Worm (Caenorhabditis elegans) whole organism, late embryonic: Measurements from ENCODE around the gene srh-1.
"Not testable (repeated sequence)": the region's sequence is repeated elsewhere in the genome, so short reads cannot be mapped to it uniquely, and the experiment has no call there.

ENCODE experiments used
- C08G9.2 ChIP-seq: sonication (generic microtip); optimal IDR thresholded peaks from 2 replicates; lab custom pipeline; 2016; ENCODE audit warnings: mild to moderate bottlenecking, missing genetic modification characterization, moderate library complexity, missing compliant biosample characterization
- C38D4.7 ChIP-seq: fragments of 200-800 bp; sonication (Bioruptor generic); optimal IDR thresholded peaks from 2 replicates; lab custom pipeline; 2018; ENCODE audit warnings: mild to moderate bottlenecking, missing genetic modification characterization, moderate library complexity, missing compliant biosample characterization
- F13H6.1 ChIP-seq: sonication (generic microtip); optimal IDR thresholded peaks from 2 replicates; lab custom pipeline; 2016; ENCODE audit warnings: missing genetic modification characterization, missing compliant biosample characterization
- K02D7.2 ChIP-seq: sonication (generic microtip); optimal IDR thresholded peaks from 2 replicates; lab custom pipeline; 2017; ENCODE audit warnings: mild to moderate bottlenecking, missing genetic modification characterization, missing compliant biosample characterization
- T23F11.4 ChIP-seq: fragments of 200-800 bp; sonication (Bioruptor generic); optimal IDR thresholded peaks from 2 replicates; lab custom pipeline; 2018; ENCODE audit warnings: mild to moderate bottlenecking, missing genetic modification characterization, missing compliant biosample characterization
- ahr-1 ChIP-seq: sonication (generic microtip); optimal IDR thresholded peaks from 2 replicates; lab custom pipeline; 2016; ENCODE audit warnings: missing genetic modification characterization, missing compliant biosample characterization
- ama-1 ChIP-seq: fragments of 150-350 bp; optimal IDR thresholded peaks from 2 replicates; lab custom pipeline; 2014
- ceh-14 ChIP-seq: sonication (generic microtip); optimal IDR thresholded peaks from 2 replicates; lab custom pipeline; 2016; ENCODE audit warnings: missing genotype, missing genetic modification characterization, missing compliant biosample characterization
- ceh-19 ChIP-seq: fragments of 200-800 bp; sonication (Bioruptor generic); optimal IDR thresholded peaks from 2 replicates; lab custom pipeline; 2018; ENCODE audit warnings: mild to moderate bottlenecking, missing genetic modification characterization, missing compliant biosample characterization
- ceh-24 ChIP-seq: sonication (generic microtip); optimal IDR thresholded peaks from 2 replicates; lab custom pipeline; 2016; ENCODE audit warnings: mild to moderate bottlenecking, missing genetic modification characterization, missing compliant biosample characterization
- ceh-30 ChIP-seq: fragments of 150-350 bp; optimal IDR thresholded peaks from 2 replicates; lab custom pipeline; 2014; ENCODE audit warnings: missing biosample characterization, missing genetic modification characterization
- ceh-31 ChIP-seq: sonication (generic microtip); optimal IDR thresholded peaks from 2 replicates; lab custom pipeline; 2016; ENCODE audit warnings: missing genetic modification characterization, missing compliant biosample characterization
- ceh-45 ChIP-seq: fragments of 200-800 bp; sonication (Bioruptor generic); IDR thresholded peaks from 2 replicates; pipeline ENCODE4 v1.3.6; 2022; ENCODE audit warnings: missing genetic modification reagents, missing genetic modification characterization, missing compliant biosample characterization
- ceh-9 ChIP-seq: sonication (generic microtip); optimal IDR thresholded peaks from 2 replicates; lab custom pipeline; 2016; ENCODE audit warnings: mild to moderate bottlenecking, missing genetic modification characterization, inconsistent platforms, missing compliant biosample characterization
- che-1 ChIP-seq: sonication (generic microtip); optimal IDR thresholded peaks from 2 replicates; lab custom pipeline; 2016; ENCODE audit warnings: mild to moderate bottlenecking, missing genetic modification characterization, missing compliant biosample characterization
- dve-1 ChIP-seq: sonication (generic microtip); optimal IDR thresholded peaks from 2 replicates; lab custom pipeline; 2017; ENCODE audit warnings: antibody characterized with exemption, mild to moderate bottlenecking, missing genetic modification characterization, missing compliant biosample characterization
- elt-2 ChIP-seq: sonication (generic microtip); optimal IDR thresholded peaks from 2 replicates; lab custom pipeline; 2016; ENCODE audit warnings: missing genetic modification reagents, missing genetic modification characterization, missing compliant biosample characterization
- ets-4 ChIP-seq: sonication (generic microtip); optimal IDR thresholded peaks from 2 replicates; lab custom pipeline; 2016; ENCODE audit warnings: missing genetic modification characterization, missing compliant biosample characterization
- eyg-1 ChIP-seq: sonication (generic microtip); optimal IDR thresholded peaks from 2 replicates; lab custom pipeline; 2016; ENCODE audit warnings: missing genotype, missing genetic modification characterization, missing compliant biosample characterization
- fax-1 ChIP-seq: sonication (generic microtip); optimal IDR thresholded peaks from 2 replicates; lab custom pipeline; 2016; ENCODE audit warnings: missing genotype, missing genetic modification characterization, missing compliant biosample characterization
- lim-6 ChIP-seq: sonication (generic microtip); optimal IDR thresholded peaks from 2 replicates; lab custom pipeline; 2016; ENCODE audit warnings: missing genetic modification characterization, missing compliant biosample characterization
- madf-2 ChIP-seq: sonication (generic microtip); optimal IDR thresholded peaks from 2 replicates; lab custom pipeline; 2017; ENCODE audit warnings: missing genetic modification characterization, missing compliant biosample characterization
- nhr-11 ChIP-seq: fragments of 150-350 bp; optimal IDR thresholded peaks from 2 replicates; lab custom pipeline; 2014; ENCODE audit warnings: missing biosample characterization, missing genetic modification characterization
- npax-4 ChIP-seq: sonication (generic microtip); optimal IDR thresholded peaks from 2 replicates; lab custom pipeline; 2016; ENCODE audit warnings: missing genetic modification characterization, missing compliant biosample characterization
- odd-2 ChIP-seq: sonication (generic microtip); optimal IDR thresholded peaks from 2 replicates; lab custom pipeline; 2017; ENCODE audit warnings: antibody characterized with exemption, mild to moderate bottlenecking, missing genetic modification characterization, missing compliant biosample characterization
- pag-3 ChIP-seq: sonication (generic microtip); optimal IDR thresholded peaks from 2 replicates; lab custom pipeline; 2016; ENCODE audit warnings: missing compliant biosample characterization, missing genetic modification characterization, borderline replicate concordance
- pax-1 ChIP-seq: fragments of 150-350 bp; optimal IDR thresholded peaks from 2 replicates; lab custom pipeline; 2014; ENCODE audit warnings: missing biosample characterization, missing genetic modification characterization
- pha-4 ChIP-seq: fragments of 150-350 bp; optimal IDR thresholded peaks from 2 replicates; lab custom pipeline; 2018; ENCODE audit warnings: missing biosample characterization, missing genetic modification reagents, missing genetic modification characterization
- pros-1 ChIP-seq: fragments of 150-350 bp; optimal IDR thresholded peaks from 2 replicates; lab custom pipeline; 2014; ENCODE audit warnings: missing biosample characterization, missing genetic modification reagents, missing genetic modification characterization
- rnt-1 ChIP-seq: sonication (generic microtip); optimal IDR thresholded peaks from 2 replicates; lab custom pipeline; 2016; ENCODE audit warnings: missing genetic modification characterization, missing compliant biosample characterization
- sdc-2 ChIP-seq: sonication (generic microtip); optimal IDR thresholded peaks from 2 replicates; lab custom pipeline; 2016; ENCODE audit warnings: missing genotype, missing genetic modification characterization, missing compliant biosample characterization
- sox-4 ChIP-seq: sonication (generic microtip); optimal IDR thresholded peaks from 2 replicates; lab custom pipeline; 2017; ENCODE audit warnings: mild to moderate bottlenecking, missing genetic modification characterization, inconsistent platforms, missing compliant biosample characterization
- tbx-2 ChIP-seq: sonication (generic microtip); optimal IDR thresholded peaks from 2 replicates; lab custom pipeline; 2016; ENCODE audit warnings: missing genetic modification characterization, missing compliant biosample characterization
- tbx-7 ChIP-seq: sonication (generic microtip); optimal IDR thresholded peaks from 2 replicates; lab custom pipeline; 2016; ENCODE audit warnings: missing genotype, missing genetic modification characterization, missing compliant biosample characterization
- unc-3 ChIP-seq, 2 experiments: fragments of 200-800 bp in 1 of 2; sonication (Bioruptor generic) in 1 of 2; sonication (generic microtip) in 1 of 2; conservative IDR thresholded peaks in 1 of 2; optimal IDR thresholded peaks in 1 of 2; 2 replicates each; pipeline versions ENCODE4 v1.3.6 to Lab custom; 2016 to 2022; ENCODE audit warnings: missing compliant biosample characterization in 2 of 2, missing genetic modification characterization in 2 of 2, missing genetic modification reagents in 1 of 2
- unc-42 ChIP-seq: sonication (generic microtip); optimal IDR thresholded peaks from 2 replicates; lab custom pipeline; 2016; ENCODE audit warnings: missing genotype, missing genetic modification characterization, missing compliant biosample characterization
- unc-55 ChIP-seq: sonication (generic microtip); optimal IDR thresholded peaks from 2 replicates; lab custom pipeline; 2017; ENCODE audit warnings: missing biosample characterization, missing genetic modification reagents, missing genetic modification characterization

srh-1 gene

DNA sequence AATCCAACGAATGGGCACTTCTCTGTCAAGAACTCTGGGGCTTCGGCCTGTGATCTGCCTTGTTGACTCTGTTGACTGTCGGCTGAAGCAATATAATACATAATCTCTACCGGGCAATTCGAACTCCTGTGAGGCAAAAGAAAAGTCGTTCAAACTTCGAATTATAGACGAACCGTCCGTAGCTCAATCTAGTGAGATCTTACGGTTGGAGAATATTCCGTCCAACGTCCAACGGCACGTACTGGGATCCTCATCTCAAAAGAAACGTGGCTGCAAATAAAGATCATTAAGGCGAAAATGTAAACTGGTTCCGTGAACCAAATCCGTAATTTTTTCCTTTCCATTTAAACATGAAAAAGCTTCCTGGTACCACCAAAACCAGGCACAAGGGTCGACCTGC, 4.9 kb upstream of the srh-1 start, which contains the start of gene T11F9.14:
TSS of gene T11F9.14 (minus strand) at position 101 of the 400 bp plus-strand sequence.
- not testable (repeated sequence) for TF ChIP-seq lim-6 (tag; lab: Kevin White, UChicago); odd-2 (tag; lab: Kevin White, UChicago); ceh-19

DNA sequence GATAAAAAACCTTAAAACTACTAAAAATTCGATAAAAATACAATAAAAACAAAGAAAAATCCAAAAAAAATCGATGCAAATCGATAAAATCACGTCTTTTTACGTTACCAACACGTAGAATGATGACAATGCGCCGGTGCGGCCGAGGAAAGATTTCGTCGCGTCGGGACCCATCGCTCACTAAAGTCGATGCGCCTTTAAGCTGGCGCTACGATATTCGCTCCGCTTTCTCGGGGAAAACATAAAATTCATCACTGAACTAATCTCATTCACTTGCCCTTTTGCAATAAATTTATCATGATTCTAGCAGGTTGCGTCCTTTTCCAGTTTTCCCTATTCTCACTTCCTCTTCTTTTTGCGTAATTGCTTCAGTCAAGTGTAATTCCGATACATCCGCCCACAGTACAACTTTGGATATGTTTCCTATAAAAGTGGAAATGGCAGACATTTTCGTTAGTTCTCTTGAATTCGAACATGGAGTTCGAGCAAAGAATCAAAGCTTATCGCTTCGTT, 2.0 kb upstream of the srh-1 start, which contains the start of gene col-157:
TSS of gene col-157 (plus strand) at position 463 of the 513 bp plus-strand sequence.
- not testable (repeated sequence) for TF ChIP-seq T23F11.4 (GFP tag; lab: Kevin White, UChicago); ets-4 (tag; lab: Kevin White, UChicago); fax-1 (tag; lab: Kevin White, UChicago)

DNA sequence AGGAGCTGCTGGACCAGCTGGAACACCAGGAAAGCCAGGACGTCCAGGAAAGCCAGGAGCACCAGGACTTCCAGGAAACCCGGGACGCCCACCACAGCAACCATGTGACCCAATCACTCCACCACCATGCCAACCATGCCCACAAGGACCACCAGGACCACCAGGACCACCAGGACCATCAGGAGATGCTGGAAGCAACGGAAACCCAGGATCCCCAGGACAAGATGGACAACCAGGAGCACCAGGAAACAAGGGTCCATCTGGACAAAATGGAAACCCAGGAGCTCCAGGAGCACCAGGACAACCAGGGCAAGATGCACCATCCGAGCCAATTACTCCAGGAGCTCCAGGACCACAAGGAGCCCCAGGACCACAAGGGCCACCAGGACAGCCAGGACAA, 1.3 kb upstream of the srh-1 start:
- no peak for TF ChIP-seq ets-4 (tag; lab: Kevin White, UChicago)
- no peak for TF ChIP-seq lim-6 (tag; lab: Kevin White, UChicago)
- TF ChIP-seq C38D4.7, result no peak
- no peak for TF ChIP-seq dve-1 (tag; lab: Kevin White, UChicago)
- TF ChIP-seq nhr-11, result no peak
- no peak for TF ChIP-seq F13H6.1
- no peak for TF ChIP-seq ceh-31 (tag; lab: Kevin White, UChicago)
- TF ChIP-seq ceh-14, result no peak
- TF ChIP-seq pros-1, result no peak
- TF ChIP-seq, all 69 proteins: peak for 0

DNA sequence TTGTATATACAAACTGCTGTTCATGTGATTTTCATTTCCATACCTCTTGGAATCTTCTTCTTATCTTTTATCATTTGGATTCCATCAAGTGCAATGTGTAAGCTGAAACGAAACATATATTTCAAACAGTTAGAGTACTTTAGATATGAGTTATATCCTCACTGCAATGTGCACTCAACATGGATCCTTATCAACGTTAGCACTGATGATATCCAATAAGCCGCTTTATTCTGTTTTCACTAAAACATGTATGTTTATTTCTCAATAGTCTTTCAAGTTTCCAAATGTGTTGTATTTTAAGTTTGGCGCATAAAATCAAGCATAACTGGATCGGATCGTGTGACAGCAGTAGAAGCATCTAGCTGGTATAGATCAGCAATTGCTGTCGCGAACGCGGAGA, 1.0 kb downstream of the srh-1 start, which contains the start of gene T11F9.10:
TSS of gene T11F9.10 (plus strand) at position 301 of the 400 bp plus-strand sequence.
- TF ChIP-seq unc-55 (GFP tag; lab: Kevin White, UChicago), result no peak
- TF ChIP-seq pag-3 (tag; lab: Kevin White, UChicago), result no peak
- TF ChIP-seq pha-4, result no peak
- no peak for TF ChIP-seq elt-2 (tag; lab: Kevin White, UChicago)

DNA sequence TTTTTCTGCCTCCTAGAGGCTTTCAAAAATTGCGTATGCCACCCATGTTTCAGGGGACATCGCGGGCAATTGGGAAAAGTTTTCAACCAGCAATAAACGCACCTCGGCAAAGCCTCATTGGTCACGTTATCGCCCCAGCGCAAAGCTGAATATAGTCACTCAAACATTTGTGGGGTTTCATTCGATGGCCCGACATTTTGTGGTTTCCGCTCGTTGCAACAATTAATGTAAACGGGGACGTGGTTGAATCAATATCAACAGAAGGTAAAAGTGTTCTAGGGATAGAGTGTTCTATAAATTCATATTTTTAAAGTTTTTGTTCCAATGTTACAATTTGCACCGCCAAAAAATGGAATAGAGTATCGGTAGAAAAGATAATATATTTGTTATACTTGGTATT, 2.6 kb downstream of the srh-1 start:
- TF ChIP-seq ceh-14, result no peak
- TF ChIP-seq che-1 (tag; lab: Kevin White, UChicago), result no peak
- TF ChIP-seq unc-42 (tag; lab: Kevin White, UChicago), result no peak
- TF ChIP-seq K02D7.2 (tag; lab: Kevin White, UChicago), result no peak
- no peak for TF ChIP-seq tbx-2 (tag; lab: Kevin White, UChicago)
- no peak for TF ChIP-seq F13H6.1
- no peak for TF ChIP-seq ceh-45 (GFP tag; lab: Robert Waterston, UW)
- no peak for TF ChIP-seq madf-2 (tag; lab: Kevin White, UChicago)
- no peak for TF ChIP-seq ceh-9 (tag; lab: Kevin White, UChicago)
- no peak for TF ChIP-seq ama-1 (lab: Kevin White, UChicago)
- no peak for TF ChIP-seq pax-1 (tag; lab: Kevin White, UChicago)
- TF ChIP-seq rnt-1, result no peak

DNA sequence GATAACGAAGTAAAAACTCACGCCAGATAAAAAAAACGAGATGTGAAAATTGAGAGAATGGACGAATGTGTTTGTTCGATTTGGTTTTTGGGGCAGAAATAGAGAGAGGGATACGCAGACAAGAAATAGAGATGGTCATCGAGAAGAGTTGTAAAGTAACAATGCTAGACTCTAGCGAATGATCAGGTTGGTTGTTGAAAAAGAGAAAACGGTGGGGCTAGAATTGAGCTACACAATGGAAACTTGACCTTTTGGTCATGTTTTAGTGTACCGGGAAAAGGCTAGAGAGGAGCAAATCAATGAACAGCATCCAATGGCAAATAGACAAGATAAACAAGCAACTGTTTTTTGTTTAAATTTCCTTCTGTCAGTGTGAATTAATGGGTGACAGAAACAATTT, 4.7 kb downstream of the srh-1 start, which contains the start of gene dhs-19:
TSS of gene dhs-19 (minus strand) at position 101 of the 400 bp plus-strand sequence.
- TF ChIP-seq sdc-2 (tag; lab: Kevin White, UChicago) (no peak), ceh-24 (tag; lab: Kevin White, UChicago) (no peak), T23F11.4 (GFP tag; lab: Kevin White, UChicago) (no peak), unc-42 (tag; lab: Kevin White, UChicago) (no peak), eyg-1 (tag; lab: Kevin White, UChicago) (no peak), ama-1 (lab: Kevin White, UChicago) (no peak), unc-3 (GFP tag; conservative IDR thresholded peaks at IDR 0.05; lab: Robert Waterston, UW) (no peak), unc-3 (tag; optimal IDR thresholded peaks at IDR 0.05; lab: Kevin White, UChicago) (no peak), pax-1 (tag; lab: Kevin White, UChicago) (no peak), che-1 (tag; lab: Kevin White, UChicago) (no peak), C08G9.2 (tag; lab: Kevin White, UChicago) (no peak), ceh-30 (tag; lab: Kevin White, UChicago) (no peak), ahr-1 (tag; lab: Kevin White, UChicago) (no peak), tbx-7 (tag; lab: Kevin White, UChicago) (no peak), npax-4 (tag; lab: Kevin White, UChicago) (no peak), sox-4 (tag; lab: Kevin White, UChicago) (no peak)
